Worm (Caenorhabditis elegans): ENCODE data around the gene T05C12.11.

ce11 chrII:8190455-8190854, 20.2 kb upstream of the T05C12.11 start, which contains the start of gene T05C12.8:
- TF ChIP-seq sea-1 (GFP tag; conservative IDR thresholded peaks at IDR 0.05) (no peak), hmg-4 (GFP tag; optimal IDR thresholded peaks at IDR 0.05) (no peak), tbx-37 (GFP tag; conservative IDR thresholded peaks at IDR 0.05) (no peak), scrt-1 (GFP tag; IDR thresholded peaks at IDR 0.05) (no peak), ama-1 (optimal IDR thresholded peaks at IDR 0.05) (no peak), B0310.2 (tag; optimal IDR thresholded peaks at IDR 0.05) (no peak), F13C5.2 (tag; optimal IDR thresholded peaks at IDR 0.05) (no peak), tbx-11 (GFP tag; IDR thresholded peaks at IDR 0.05) (no peak), flt-1 (GFP tag; IDR thresholded peaks at IDR 0.05) (no peak), ceh-36 (tag; optimal IDR thresholded peaks at IDR 0.05) (no peak), tra-4 (tag; optimal IDR thresholded peaks at IDR 0.05) (no peak), hmbx-1 (tag; optimal IDR thresholded peaks at IDR 0.05) (no peak), ets-7 (tag; optimal IDR thresholded peaks at IDR 0.05) (no peak), hnd-1 (tag; optimal IDR thresholded peaks at IDR 0.05) (no peak)
